Fruit fly (Drosophila melanogaster) whole organism, embryonic: ENCODE measurements around the gene CG7627.

Experiments used
- Awh ChIP-seq: fragments of 200-800 bp; sonication (Bioruptor generic); IDR thresholded peaks from 2 replicates; pipeline ENCODE4, ENCODE4 v1.3.6; 2022; ENCODE audit warnings: missing biosample characterization, missing genetic modification characterization
- Bgb ChIP-seq: fragments of 200-800 bp; sonication (Bioruptor generic); IDR thresholded peaks from 2 replicates; pipeline ENCODE4 v1.3.6; 2022; ENCODE audit warnings: missing biosample characterization, missing genetic modification characterization; ENCODE audit not compliant: partially characterized antibody
- Blimp-1 ChIP-seq: fragments of 200-800 bp; sonication (Bioruptor generic); optimal IDR thresholded peaks from 3 replicates; lab custom pipeline; 2018; ENCODE audit warnings: missing biosample characterization, missing genetic modification characterization, mild to moderate bottlenecking, moderate library complexity, missing genetic modification reagents
- CG10321 ChIP-seq: fragments of 200-800 bp; sonication (Bioruptor generic); IDR thresholded peaks from 2 replicates; pipeline ENCODE4 v1.3.6; 2022; ENCODE audit warnings: missing biosample characterization, missing genetic modification characterization
- CG10462 ChIP-seq: fragments of 200-800 bp; sonication (Bioruptor generic); optimal IDR thresholded peaks from 2 replicates; lab custom pipeline; 2016; ENCODE audit warnings: missing biosample characterization, missing genetic modification characterization
- CG11085 ChIP-seq: fragments of 200-800 bp; sonication (Bioruptor generic); IDR thresholded peaks from 2 replicates; pipeline ENCODE4 v1.3.6; 2022; ENCODE audit warnings: missing biosample characterization, missing genetic modification characterization
- CG11247 ChIP-seq: fragments of 200-800 bp; sonication (Bioruptor generic); IDR thresholded peaks from 2 replicates; pipeline ENCODE4 v1.3.6; 2022; ENCODE audit warnings: missing biosample characterization, missing genetic modification characterization
- CG11504 ChIP-seq: fragments of 200-800 bp; sonication (Bioruptor generic); optimal IDR thresholded peaks from 3 replicates; lab custom pipeline; 2019; ENCODE audit warnings: missing biosample characterization, mild to moderate bottlenecking, missing genetic modification characterization, moderate library complexity
- CG12299 ChIP-seq: fragments of 200-800 bp; sonication (Bioruptor generic); optimal IDR thresholded peaks from 2 replicates; lab custom pipeline; 2018; ENCODE audit warnings: missing biosample characterization, mild to moderate bottlenecking, missing genetic modification characterization
- CG13775 ChIP-seq: fragments of 200-800 bp; sonication (Bioruptor generic); optimal IDR thresholded peaks from 3 replicates; lab custom pipeline; 2017; ENCODE audit warnings: missing biosample characterization, mild to moderate bottlenecking, missing genetic modification characterization
- CG14014 ChIP-seq: fragments of 200-800 bp; sonication (Bioruptor generic); IDR thresholded peaks from 2 replicates; pipeline ENCODE4 v1.3.6; 2022; ENCODE audit warnings: missing biosample characterization, missing genetic modification characterization
- CG15601 ChIP-seq: fragments of 200-800 bp; sonication (Bioruptor generic); optimal IDR thresholded peaks from 3 replicates; lab custom pipeline; 2019; ENCODE audit warnings: missing biosample characterization, mild to moderate bottlenecking, missing genetic modification characterization, moderate library complexity
- CG1792 ChIP-seq: fragments of 200-800 bp; sonication (Bioruptor generic); optimal IDR thresholded peaks from 2 replicates; lab custom pipeline; 2016; ENCODE audit warnings: missing biosample characterization, missing genetic modification characterization
- CG2129 ChIP-seq: fragments of 200-800 bp; sonication (Bioruptor generic); IDR thresholded peaks from 2 replicates; pipeline ENCODE4 v1.3.6; 2022; ENCODE audit warnings: missing biosample characterization, missing genetic modification characterization; ENCODE audit not compliant: partially characterized antibody
- CG2202 ChIP-seq: fragments of 200-800 bp; sonication (Bioruptor generic); optimal IDR thresholded peaks from 2 replicates; lab custom pipeline; 2018; ENCODE audit warnings: missing biosample characterization, mild to moderate bottlenecking, missing genetic modification characterization
- CG32532 ChIP-seq: fragments of 200-800 bp; sonication (Bioruptor generic); IDR thresholded peaks from 2 replicates; pipeline ENCODE4 v1.3.6; 2022; ENCODE audit warnings: missing biosample characterization, missing genetic modification characterization
- CG33557 ChIP-seq: fragments of 200-800 bp; sonication (Bioruptor generic); optimal IDR thresholded peaks from 2 replicates; lab custom pipeline; 2019; ENCODE audit warnings: missing biosample characterization, mild to moderate bottlenecking, missing genetic modification characterization, moderate library complexity
- CG42726 ChIP-seq: fragments of 200-800 bp; sonication (Bioruptor generic); IDR thresholded peaks from 2 replicates; pipeline ENCODE4 v1.3.6; 2022; ENCODE audit warnings: missing biosample characterization, missing genetic modification characterization; ENCODE audit not compliant: partially characterized antibody
- CG4328 ChIP-seq: fragments of 200-800 bp; sonication (Bioruptor generic); optimal IDR thresholded peaks from 3 replicates; lab custom pipeline; 2017; ENCODE audit warnings: missing biosample characterization, missing genetic modification reagents, missing genetic modification characterization
- CG7357 ChIP-seq: fragments of 200-800 bp; sonication (Bioruptor generic); IDR thresholded peaks from 3 replicates; pipeline ENCODE4 v1.3.6; 2022; ENCODE audit warnings: missing biosample characterization, missing genetic modification characterization
- CG7372 ChIP-seq: fragments of 200-800 bp; sonication (Bioruptor generic); IDR thresholded peaks from 2 replicates; pipeline ENCODE4 v1.3.6; 2022; ENCODE audit warnings: missing biosample characterization, missing genetic modification characterization
- CHES-1-like ChIP-seq: fragments of 200-800 bp; sonication (Bioruptor generic); optimal IDR thresholded peaks from 2 replicates; lab custom pipeline; 2016; ENCODE audit warnings: missing biosample characterization, missing genetic modification characterization
- Dad ChIP-seq: fragments of 200-800 bp; sonication (Bioruptor generic); optimal IDR thresholded peaks from 3 replicates; lab custom pipeline; 2016; ENCODE audit warnings: missing biosample characterization, missing genetic modification characterization
- Doc3 ChIP-seq: fragments of 200-800 bp; sonication (Bioruptor generic); IDR thresholded peaks from 3 replicates; pipeline ENCODE4 v1.3.6; 2022; ENCODE audit warnings: missing biosample characterization, missing genetic modification characterization; ENCODE audit not compliant: partially characterized antibody
- E2f2 ChIP-seq: fragments of 200-800 bp; sonication (Bioruptor generic); IDR thresholded peaks from 2 replicates; pipeline ENCODE4 v1.3.6; 2022; ENCODE audit warnings: missing biosample characterization, missing genetic modification characterization
- Hr3 ChIP-seq: fragments of 200-800 bp; sonication (Bioruptor generic); optimal IDR thresholded peaks from 3 replicates; lab custom pipeline; 2016; ENCODE audit warnings: missing biosample characterization, missing genetic modification characterization
- Lim3 ChIP-seq: fragments of 200-800 bp; sonication (Bioruptor generic); IDR thresholded peaks from 2 replicates; pipeline ENCODE4 v1.3.6; 2022; ENCODE audit warnings: missing biosample characterization, missing genetic modification characterization
- Med ChIP-seq: fragments of 200-800 bp; sonication (Bioruptor generic); peaks from one replicate; lab custom pipeline; 2016; ENCODE audit warnings: missing biosample characterization, missing genetic modification characterization, mild to moderate bottlenecking, inconsistent platforms, moderate library complexity
- Meics ChIP-seq: fragments of 200-800 bp; sonication (Bioruptor generic); optimal IDR thresholded peaks from 2 replicates; lab custom pipeline; 2017; ENCODE audit warnings: missing biosample characterization, mild to moderate bottlenecking, missing genetic modification characterization
- NC2α ChIP-seq: fragments of 200-800 bp; sonication (Bioruptor generic); optimal IDR thresholded peaks from 2 replicates; lab custom pipeline; 2016; ENCODE audit warnings: missing biosample characterization, missing genetic modification characterization
- NK7.1 ChIP-seq: fragments of 200-800 bp; sonication (Bioruptor generic); optimal IDR thresholded peaks from 3 replicates; lab custom pipeline; 2016; ENCODE audit warnings: missing biosample characterization, missing genetic modification characterization
- Nf-YB ChIP-seq: fragments of 200-800 bp; sonication (Bioruptor generic); optimal IDR thresholded peaks from 3 replicates; lab custom pipeline; 2019; ENCODE audit warnings: missing biosample characterization, mild to moderate bottlenecking, missing genetic modification characterization, moderate library complexity
- Ptx1 ChIP-seq: fragments of 200-800 bp; sonication (Bioruptor generic); IDR thresholded peaks from 2 replicates; pipeline ENCODE4 v1.3.6; 2022; ENCODE audit warnings: missing biosample characterization, missing genetic modification characterization
- Side ChIP-seq: fragments of 200-800 bp; sonication (Bioruptor generic); optimal IDR thresholded peaks from 2 replicates; lab custom pipeline; 2016; ENCODE audit warnings: missing biosample characterization, missing genetic modification characterization
- bsh ChIP-seq, 2 experiments: fragments of 200-800 bp; sonication (Bioruptor generic); optimal IDR thresholded peaks; 2 replicates each; lab custom pipeline; 2017 to 2018; ENCODE audit warnings: mild to moderate bottlenecking in 2 of 2, missing biosample characterization in 2 of 2, missing genetic modification characterization in 2 of 2, moderate library complexity in 1 of 2
- cad ChIP-seq: fragments of >200 bp; optimal IDR thresholded peaks from 2 replicates; lab custom pipeline; 2017; ENCODE audit warnings: missing biosample characterization, missing genetic modification characterization
- caup ChIP-seq: fragments of 200-800 bp; sonication (Bioruptor generic); optimal IDR thresholded peaks from 3 replicates; lab custom pipeline; 2017; ENCODE audit warnings: missing biosample characterization, mild to moderate bottlenecking, missing genetic modification characterization, moderate library complexity; ENCODE audit not compliant: severe bottlenecking
- ci ChIP-seq: fragments of 200-800 bp; sonication (Bioruptor generic); IDR thresholded peaks from 3 replicates; pipeline ENCODE4 v1.3.6; 2022; ENCODE audit warnings: missing biosample characterization, missing genetic modification characterization
- mirr ChIP-seq: fragments of 200-800 bp; sonication (Bioruptor generic); optimal IDR thresholded peaks from 3 replicates; lab custom pipeline; 2018; ENCODE audit warnings: missing biosample characterization, mild to moderate bottlenecking, missing genetic modification characterization
- pan ChIP-seq, 4 experiments: fragments of >200 bp in 3 of 4; fragments of 200-800 bp in 1 of 4; sonication (Bioruptor generic) in 1 of 4; optimal IDR thresholded peaks in 3 of 4; IDR thresholded peaks in 1 of 4; 2 replicates each; pipeline versions ENCODE4 v1.3.6 to Lab custom; 2017 to 2022; ENCODE audit warnings: missing biosample characterization in 2 of 4, missing genetic modification characterization in 2 of 4, mixed read lengths in 1 of 4
- run ChIP-seq: fragments of 200-800 bp; sonication (Bioruptor generic); optimal IDR thresholded peaks from 3 replicates; lab custom pipeline; 2018; ENCODE audit warnings: missing biosample characterization, mild to moderate bottlenecking, missing genetic modification characterization
- seq ChIP-seq: fragments of 200-800 bp; sonication (Bioruptor generic); IDR thresholded peaks from 2 replicates; pipeline ENCODE4 v1.3.6; 2022; ENCODE audit warnings: missing biosample characterization, missing genetic modification characterization
- slbo ChIP-seq: fragments of 200-800 bp; sonication (Bioruptor generic); IDR thresholded peaks from 2 replicates; pipeline ENCODE4 v1.3.6; 2022; ENCODE audit warnings: missing biosample characterization, missing genetic modification characterization
- sob ChIP-seq: fragments of 200-800 bp; sonication (Bioruptor generic); IDR thresholded peaks from 2 replicates; pipeline ENCODE4 v1.3.6; 2022; ENCODE audit warnings: missing biosample characterization, missing genetic modification characterization
- stc ChIP-seq: fragments of 200-800 bp; sonication (Bioruptor generic); IDR thresholded peaks from 2 replicates; pipeline ENCODE4 v1.3.6; 2022; ENCODE audit warnings: missing biosample characterization, missing genetic modification characterization
- unc-4 ChIP-seq: fragments of 200-800 bp; sonication (Bioruptor generic); IDR thresholded peaks from 2 replicates; pipeline ENCODE4 v1.3.6; 2022; ENCODE audit warnings: missing biosample characterization, missing genetic modification characterization; ENCODE audit not compliant: partially characterized antibody

Gene CG7627

DNA sequence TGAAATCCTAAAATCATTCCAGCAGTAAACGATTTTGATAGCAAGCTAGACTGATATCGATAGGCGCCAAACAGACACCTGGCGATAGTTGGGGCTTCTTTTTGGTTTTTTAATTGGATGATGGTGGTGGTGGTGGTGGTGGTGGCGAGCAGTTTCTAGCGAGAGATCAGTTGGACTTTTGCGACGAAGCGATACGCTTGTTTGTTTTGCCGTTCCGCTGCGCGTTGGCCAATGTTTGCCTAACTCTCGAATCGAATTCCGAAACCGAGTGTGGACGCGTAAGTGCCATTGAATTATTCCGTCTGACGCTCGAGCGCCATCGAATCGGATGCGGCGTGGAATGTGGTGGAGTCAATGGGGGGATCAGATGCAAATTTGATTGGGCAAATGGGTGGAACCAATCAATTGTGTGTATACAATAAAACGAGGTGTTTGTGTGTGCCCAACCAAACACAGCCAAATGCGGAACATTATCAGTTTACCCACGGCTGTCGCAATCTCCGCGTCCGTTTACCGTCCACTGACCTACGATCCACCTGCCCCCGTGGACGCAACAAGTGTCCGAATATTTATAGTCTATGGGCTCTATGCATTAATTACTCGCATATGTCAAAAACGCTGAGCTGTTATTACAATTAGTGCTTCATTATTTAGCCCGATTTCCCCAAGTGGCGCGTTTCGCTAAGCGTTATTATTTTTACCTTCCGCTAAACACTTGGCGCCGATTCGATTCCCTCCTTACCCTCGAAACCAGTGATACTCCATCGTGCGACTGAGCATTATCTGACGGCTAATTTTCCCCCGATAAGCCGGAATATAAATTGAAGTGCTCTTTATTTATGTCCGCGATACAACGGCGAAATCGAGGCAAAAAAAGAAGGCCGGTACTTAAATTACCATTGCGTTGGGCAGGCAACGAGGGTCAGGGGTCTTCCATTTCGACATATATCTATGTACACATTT, 8.4 kb upstream of the CG7627 start, which contains the start of gene CG17292 (continued):
- TF ChIP-seq pan (optimal IDR thresholded peaks at IDR 0.05; lab: Kevin White, UChicago) (no peak), pan (GFP tag; optimal IDR thresholded peaks at IDR 0.05 in 1 of 2, IDR thresholded peaks at IDR 0.05 in 1 of 2) (peak in 1 of 2 experiments; percentile 72), Dad (GFP tag; lab: Kevin White, UChicago) (peak; percentile 65), mirr (GFP tag; lab: Kevin White, UChicago) (peak; percentile 62), CG42726 (GFP tag; lab: Robert Waterston, UW) (peak; percentile 74), CG15601 (peak; percentile 33), CG33557 (GFP tag; lab: Kevin White, UChicago) (peak; percentile 24), Awh (GFP tag; lab: Robert Waterston, UW) (peak; percentile 77; the same call in 1 of the 2 replicates), Med (GFP tag; lab: Kevin White, UChicago) (peak; percentile 95), stc (GFP tag; lab: Robert Waterston, UW) (0 out of 2 replicates have a peak, but pooled peaks have one; percentile 40), CG32532 (GFP tag; lab: Robert Waterston, UW) (peak; percentile 72), E2f2 (GFP tag; lab: Robert Waterston, UW) (peak; percentile 66), NK7.1 (GFP tag; lab: Kevin White, UChicago) (peak; percentile 21), CG11085 (GFP tag; lab: Robert Waterston, UW) (peak; percentile 32; the same call in 1 of the 2 replicates), run (tag; lab: Kevin White, UChicago) (peak; percentile 66), sob (GFP tag; lab: Robert Waterston, UW) (peak; percentile 86), CG10462 (GFP tag; lab: Kevin White, UChicago) (no peak), slbo (GFP tag; lab: Robert Waterston, UW) (peak; percentile 69), bsh (GFP tag; optimal IDR thresholded peaks at IDR 0.05; lab: Kevin White, UChicago) (peak in 1 of 2 experiments; percentile 23), Lim3 (GFP tag; lab: Robert Waterston, UW) (0 out of 2 replicates have a peak, but pooled peaks have one; percentile 14), Nf-YB (GFP tag; lab: Kevin White, UChicago) (peak; percentile 94), CG2129 (GFP tag; lab: Robert Waterston, UW) (peak; percentile 31; the same call in 1 of the 2 replicates), CG13775 (GFP tag; lab: Kevin White, UChicago) (peak; percentile 49), CHES-1-like (GFP tag; lab: Kevin White, UChicago) (peak; percentile 27), Blimp-1 (GFP tag; lab: Kevin White, UChicago) (peak; percentile 32), Hr3 (no peak), NC2α (GFP tag; lab: Kevin White, UChicago) (peak; percentile 19), caup (peak; percentile 76), CG14014 (GFP tag; lab: Robert Waterston, UW) (peak; percentile 74; the same call in 1 of the 2 replicates), CG11504 (tag; lab: Kevin White, UChicago) (peak; percentile 25), CG7372 (GFP tag; lab: Robert Waterston, UW) (peak; percentile 43; the same call in 1 of the 2 replicates), CG12299 (tag; lab: Kevin White, UChicago) (no peak), unc-4 (GFP tag; lab: Robert Waterston, UW) (peak; percentile 89), Side (GFP tag; lab: Kevin White, UChicago) (peak; percentile 43), Doc3 (peak; percentile 87), CG11247 (GFP tag; lab: Robert Waterston, UW) (peak; percentile 62; the same call in 1 of the 2 replicates), Bgb (GFP tag; lab: Robert Waterston, UW) (peak; percentile 94), CG10321 (GFP tag; lab: Robert Waterston, UW) (0 out of 2 replicates have a peak, but pooled peaks have one; percentile 60), seq (GFP tag; lab: Robert Waterston, UW) (peak; percentile 43; the same call in 1 of the 2 replicates), Ptx1 (GFP tag; lab: Robert Waterston, UW) (no peak), CG4328 (GFP tag; lab: Kevin White, UChicago) (peak; percentile 9), ci (GFP tag; lab: Robert Waterston, UW) (peak; percentile 84), cad (no peak), CG2202 (no peak), Meics (GFP tag; lab: Kevin White, UChicago) (peak; percentile 67), CG1792 (GFP tag; lab: Kevin White, UChicago) (peak; percentile 45), CG7357 (GFP tag; lab: Robert Waterston, UW) (0 out of 3 replicates have a peak, but pooled peaks have one; percentile 27)
